Fruit fly (Drosophila melanogaster): ENCODE results near the gene p38c.
A peak's percentile ranks its signal among the peaks of the same experiment; 100 is the strongest.

p38c gene

DNA sequence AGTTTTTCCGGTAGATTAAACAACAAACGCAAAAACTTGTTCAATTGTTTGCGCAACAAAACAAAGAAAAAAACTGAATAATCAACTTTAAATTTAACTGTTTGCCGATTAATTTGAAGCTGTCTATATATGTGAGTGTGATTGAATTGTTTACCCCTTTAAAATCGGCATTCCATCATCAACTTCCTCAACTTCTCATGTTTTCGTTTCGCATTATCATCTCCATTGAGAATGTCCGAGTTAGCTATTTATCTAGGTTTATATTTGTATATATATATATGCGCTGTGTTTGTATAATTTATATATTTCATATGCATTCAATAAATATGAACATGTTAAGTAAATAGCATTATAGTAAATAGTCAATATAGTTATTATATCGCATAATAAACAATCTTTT lies 47.6 kb downstream of the p38c start (continued):
- TF ChIP-seq CG34422 (GFP tag; IDR thresholded peaks at IDR 0.05) (no peak), CG10979 (tag; optimal IDR thresholded peaks at IDR 0.05) (no peak), Myb (GFP tag; optimal IDR thresholded peaks at IDR 0.05) (no peak), stc (GFP tag; IDR thresholded peaks at IDR 0.05) (no peak), br (optimal IDR thresholded peaks at IDR 0.05) (no peak), CG13894 (tag; optimal IDR thresholded peaks at IDR 0.05) (peak; percentile 49), CG2202 (tag; optimal IDR thresholded peaks at IDR 0.05) (no peak), Bgb (GFP tag; IDR thresholded peaks at IDR 0.05; ENCODE audit: partially characterized antibody) (no peak), croc (GFP tag; conservative IDR thresholded peaks at IDR 0.05) (no peak), CG18599 (GFP tag; optimal IDR thresholded peaks at IDR 0.05) (no peak), CG13287 (GFP tag; IDR thresholded peaks at IDR 0.05; ENCODE audit: partially characterized antibody) (no peak), Eip74EF (GFP tag; optimal IDR thresholded peaks at IDR 0.05) (peak in 1 of 2 experiments; percentile 77), abd-A (tag; optimal IDR thresholded peaks at IDR 0.05) (no peak), CG7745 (tag; optimal IDR thresholded peaks at IDR 0.05) (no peak), vfl (GFP tag; optimal IDR thresholded peaks at IDR 0.05) (no peak), tap (tag; optimal IDR thresholded peaks at IDR 0.05) (no peak), CG14014 (GFP tag; IDR thresholded peaks at IDR 0.05) (peak; percentile 15; the same call in 1 of the 2 replicates), E2f1 (GFP tag; IDR thresholded peaks at IDR 0.05) (no peak), B-H2 (GFP tag; optimal IDR thresholded peaks at IDR 0.05) (peak; percentile 46), vvl (GFP tag; IDR thresholded peaks at IDR 0.05) (no peak), Blimp-1 (GFP tag; optimal IDR thresholded peaks at IDR 0.05) (no peak), CG11695 (GFP tag; IDR thresholded peaks at IDR 0.05) (peak; percentile 34; the same call in 1 of the 3 replicates), CG12155 (GFP tag; optimal IDR thresholded peaks at IDR 0.05) (no peak), Doc3 (GFP tag; IDR thresholded peaks at IDR 0.05; ENCODE audit: partially characterized antibody) (no peak), CG2678 (tag; optimal IDR thresholded peaks at IDR 0.05) (peak; percentile 66), CG6654 (GFP tag; optimal IDR thresholded peaks at IDR 0.05) (no peak), gfzf (GFP tag; optimal IDR thresholded peaks at IDR 0.05) (no peak), CG2129 (GFP tag; IDR thresholded peaks at IDR 0.05; ENCODE audit: partially characterized antibody) (no peak), Dref (GFP tag; IDR thresholded peaks at IDR 0.05) (no peak), Rx (GFP tag; IDR thresholded peaks at IDR 0.05) (no peak), hbn (GFP tag; IDR thresholded peaks at IDR 0.05; ENCODE audit: partially characterized antibody) (no peak), p53 (GFP tag; optimal IDR thresholded peaks at IDR 0.05) (no peak), Hr51 (GFP tag; optimal IDR thresholded peaks at IDR 0.05) (no peak), CG43689 (GFP tag; IDR thresholded peaks at IDR 0.05) (no peak), slou (GFP tag; optimal IDR thresholded peaks at IDR 0.05) (no peak), gro (GFP tag; optimal IDR thresholded peaks at IDR 0.05) (no peak), CTCF (GFP tag; optimal IDR thresholded peaks at IDR 0.05) (no peak), CG3163 (GFP tag; optimal IDR thresholded peaks at IDR 0.05) (no peak), Abd-B (GFP tag; optimal IDR thresholded peaks at IDR 0.05) (no peak), CG10267 (tag; optimal IDR thresholded peaks at IDR 0.05) (no peak), sna (GFP tag; IDR thresholded peaks at IDR 0.05; ENCODE audit: partially characterized antibody) (no peak), ranshi (GFP tag; IDR thresholded peaks at IDR 0.05) (no peak), pum (GFP tag; optimal IDR thresholded peaks at IDR 0.05) (no peak), CG10565 (GFP tag; optimal IDR thresholded peaks at IDR 0.05) (no peak), CG17359 (tag; optimal IDR thresholded peaks at IDR 0.05) (peak; percentile 15), CG34224 (GFP tag; IDR thresholded peaks at IDR 0.05; ENCODE audit: partially characterized antibody) (no peak), Dfd (GFP tag; optimal IDR thresholded peaks at IDR 0.05) (no peak), CG7786 (GFP tag; optimal IDR thresholded peaks at IDR 0.05) (no peak), CG32772 (GFP tag; IDR thresholded peaks at IDR 0.05) (no peak), slbo (GFP tag; IDR thresholded peaks at IDR 0.05) (no peak), lmd (GFP tag; IDR thresholded peaks at IDR 0.05) (no peak), Max (GFP tag; optimal IDR thresholded peaks at IDR 0.05) (no peak)

All from whole organism, embryonic.